Worm (Caenorhabditis elegans): Measurements from ENCODE around the gene srw-22.

DNA sequence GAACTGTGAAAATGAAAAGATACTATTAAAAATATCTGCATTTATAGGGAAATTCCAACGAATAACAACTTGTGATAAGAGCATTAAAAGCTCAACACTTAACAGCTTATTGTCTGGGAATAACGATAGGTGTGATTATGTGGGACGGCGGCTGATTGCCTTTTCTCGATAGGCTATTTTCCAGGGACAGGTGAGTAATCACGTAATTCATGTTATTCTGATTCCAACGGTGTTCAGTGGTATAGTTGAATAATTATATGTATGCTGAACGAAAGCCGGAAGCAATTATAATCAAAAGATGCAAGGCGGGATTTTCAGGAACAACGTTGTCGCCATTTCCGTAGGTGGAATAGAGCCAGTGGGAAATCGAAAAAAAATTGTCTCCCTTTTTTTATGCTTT is 8.5 kb downstream of the srw-22 start, which contains the start of gene srw-17:
- TF ChIP-seq pha-4 (tag; optimal IDR thresholded peaks at IDR 0.05) (no peak), mab-5 (tag; optimal IDR thresholded peaks at IDR 0.05) (no peak), ceh-39 (tag; optimal IDR thresholded peaks at IDR 0.05) (no peak), unc-62 (GFP tag; optimal IDR thresholded peaks at IDR 0.05) (no peak), elt-1 (tag; optimal IDR thresholded peaks at IDR 0.05; ENCODE audit: borderline replicate concordance, insufficient read depth) (no peak), elt-3 (tag; optimal IDR thresholded peaks at IDR 0.05) (no peak), mls-2 (tag; optimal IDR thresholded peaks at IDR 0.05) (no peak), ztf-11 (tag; optimal IDR thresholded peaks at IDR 0.05) (no peak), nhr-76 (tag; optimal IDR thresholded peaks at IDR 0.05) (no peak), nhr-12 (tag; optimal IDR thresholded peaks at IDR 0.05) (no peak)

All from whole organism, mixed stage, embryonic.